Fruit fly (Drosophila melanogaster) whole organism, embryonic: ENCODE data around the gene CG4586.

Experiments
- Adf1 ChIP-seq: fragments of 200-800 bp; sonication (Bioruptor generic); IDR thresholded peaks from 2 replicates; pipeline ENCODE4 v1.3.6; 2022; ENCODE audit warnings: missing biosample characterization, missing genetic modification characterization
- Bteb2 ChIP-seq: fragments of 200-800 bp; sonication (Bioruptor generic); optimal IDR thresholded peaks from 2 replicates; lab custom pipeline; 2016; ENCODE audit warnings: missing biosample characterization, missing genetic modification characterization
- CG10147 ChIP-seq: fragments of 200-800 bp; sonication (Bioruptor generic); optimal IDR thresholded peaks from 2 replicates; lab custom pipeline; 2019; ENCODE audit warnings: missing biosample characterization, mild to moderate bottlenecking, missing genetic modification characterization, moderate library complexity
- CG10366 ChIP-seq: fragments of 200-800 bp; sonication (Bioruptor generic); IDR thresholded peaks from 2 replicates; pipeline ENCODE4 v1.3.6; 2022; ENCODE audit warnings: missing biosample characterization, missing genetic modification characterization
- CG11504 ChIP-seq: fragments of 200-800 bp; sonication (Bioruptor generic); optimal IDR thresholded peaks from 3 replicates; lab custom pipeline; 2019; ENCODE audit warnings: missing biosample characterization, mild to moderate bottlenecking, missing genetic modification characterization, moderate library complexity
- CG11560 ChIP-seq: fragments of 200-800 bp; sonication (Bioruptor generic); IDR thresholded peaks from 3 replicates; pipeline ENCODE4 v1.3.6; 2022; ENCODE audit warnings: missing biosample characterization, missing genetic modification characterization
- CG11696 ChIP-seq: fragments of 200-800 bp; sonication (Bioruptor generic); IDR thresholded peaks from 2 replicates; pipeline ENCODE4 v1.3.6; 2022; ENCODE audit warnings: missing biosample characterization, missing genetic modification characterization
- CG11723 ChIP-seq: fragments of 200-800 bp; sonication (Bioruptor generic); optimal IDR thresholded peaks from 2 replicates; lab custom pipeline; 2017; ENCODE audit warnings: missing biosample characterization, mild to moderate bottlenecking, missing genetic modification characterization
- CG12391 ChIP-seq: fragments of 200-800 bp; sonication (Bioruptor generic); optimal IDR thresholded peaks from 3 replicates; lab custom pipeline; 2018; ENCODE audit warnings: missing biosample characterization, mild to moderate bottlenecking, missing genetic modification characterization, moderate library complexity
- CG14441 ChIP-seq: fragments of 200-800 bp; sonication (Bioruptor generic); IDR thresholded peaks from 2 replicates; pipeline ENCODE4 v1.3.6; 2022; ENCODE audit warnings: missing biosample characterization, missing genetic modification characterization
- CG14710 ChIP-seq: fragments of 200-800 bp; sonication (Bioruptor generic); optimal IDR thresholded peaks from 3 replicates; lab custom pipeline; 2019; ENCODE audit warnings: missing biosample characterization, mild to moderate bottlenecking, missing genetic modification characterization, moderate library complexity
- CG14860 ChIP-seq: fragments of 200-800 bp; sonication (Bioruptor generic); IDR thresholded peaks from 3 replicates; pipeline ENCODE4 v1.3.6; 2022; ENCODE audit warnings: missing biosample characterization, missing genetic modification characterization; ENCODE audit not compliant: partially characterized antibody
- CG1602 ChIP-seq: fragments of 200-800 bp; sonication (Bioruptor generic); optimal IDR thresholded peaks from 3 replicates; lab custom pipeline; 2016; ENCODE audit warnings: missing biosample characterization, missing genetic modification characterization
- CG16779 ChIP-seq: fragments of 200-800 bp; sonication (Bioruptor generic); IDR thresholded peaks from 2 replicates; pipeline ENCODE4 v1.3.6; 2022; ENCODE audit warnings: missing biosample characterization, missing genetic modification characterization
- CG17359 ChIP-seq: fragments of 200-800 bp; sonication (Bioruptor generic); optimal IDR thresholded peaks from 3 replicates; lab custom pipeline; 2018; ENCODE audit warnings: missing biosample characterization, mild to moderate bottlenecking, missing genetic modification characterization, moderate library complexity
- CG17912 ChIP-seq: fragments of 200-800 bp; sonication (Bioruptor generic); optimal IDR thresholded peaks from 2 replicates; lab custom pipeline; 2018; ENCODE audit warnings: missing biosample characterization, mild to moderate bottlenecking, missing genetic modification characterization
- CG1792 ChIP-seq: fragments of 200-800 bp; sonication (Bioruptor generic); optimal IDR thresholded peaks from 2 replicates; lab custom pipeline; 2016; ENCODE audit warnings: missing biosample characterization, missing genetic modification characterization
- CG31388 ChIP-seq: fragments of 200-800 bp; sonication (Bioruptor generic); optimal IDR thresholded peaks from 2 replicates; lab custom pipeline; 2016; ENCODE audit warnings: missing biosample characterization, missing genetic modification characterization
- CG4328 ChIP-seq: fragments of 200-800 bp; sonication (Bioruptor generic); optimal IDR thresholded peaks from 3 replicates; lab custom pipeline; 2017; ENCODE audit warnings: missing biosample characterization, missing genetic modification reagents, missing genetic modification characterization
- CG4424 ChIP-seq: fragments of 200-800 bp; sonication (Bioruptor generic); optimal IDR thresholded peaks from 3 replicates; lab custom pipeline; 2016; ENCODE audit warnings: missing biosample characterization, missing genetic modification characterization
- CG5953 ChIP-seq: fragments of 200-800 bp; sonication (Bioruptor generic); IDR thresholded peaks from 2 replicates; pipeline ENCODE4 v1.3.6; 2022; ENCODE audit warnings: missing biosample characterization, missing genetic modification characterization
- CG6175 ChIP-seq: fragments of 200-800 bp; sonication (Bioruptor generic); IDR thresholded peaks from 3 replicates; pipeline ENCODE4 v1.3.6; 2022; ENCODE audit warnings: missing biosample characterization, missing genetic modification characterization
- CG6654 ChIP-seq: fragments of 200-800 bp; sonication (Bioruptor generic); optimal IDR thresholded peaks from 2 replicates; lab custom pipeline; 2017; ENCODE audit warnings: missing biosample characterization, mild to moderate bottlenecking, missing genetic modification characterization
- CG6765 ChIP-seq: fragments of 200-800 bp; sonication (Bioruptor generic); optimal IDR thresholded peaks from 3 replicates; lab custom pipeline; 2017; ENCODE audit warnings: missing biosample characterization, mild to moderate bottlenecking, missing genetic modification characterization
- CG6854 ChIP-seq: fragments of 200-800 bp; sonication (Bioruptor generic); optimal IDR thresholded peaks from 3 replicates; lab custom pipeline; 2017; ENCODE audit warnings: missing biosample characterization, mild to moderate bottlenecking, missing genetic modification characterization
- CG7357 ChIP-seq: fragments of 200-800 bp; sonication (Bioruptor generic); IDR thresholded peaks from 3 replicates; pipeline ENCODE4 v1.3.6; 2022; ENCODE audit warnings: missing biosample characterization, missing genetic modification characterization
- CkIIα-i1 ChIP-seq: fragments of 200-800 bp; sonication (Bioruptor generic); IDR thresholded peaks from 2 replicates; pipeline ENCODE4 v1.3.6; 2022; ENCODE audit warnings: missing biosample characterization, missing genetic modification characterization
- H15 ChIP-seq: fragments of 200-800 bp; sonication (Bioruptor generic); IDR thresholded peaks from 3 replicates; pipeline ENCODE4 v1.3.6; 2022; ENCODE audit warnings: missing biosample characterization, missing genetic modification characterization
- HmgZ ChIP-seq: fragments of 200-800 bp; sonication (Bioruptor generic); optimal IDR thresholded peaks from 2 replicates; lab custom pipeline; 2018; ENCODE audit warnings: missing biosample characterization, mild to moderate bottlenecking, missing genetic modification characterization
- Hr39 ChIP-seq: fragments of >200 bp; optimal IDR thresholded peaks from 2 replicates; lab custom pipeline; 2017
- Poxn ChIP-seq: fragments of 200-800 bp; sonication (Bioruptor generic); IDR thresholded peaks from 2 replicates; pipeline ENCODE4 v1.3.6; 2022; ENCODE audit warnings: missing biosample characterization, missing genetic modification characterization
- bcd ChIP-seq: fragments of 200-800 bp; sonication (Bioruptor generic); optimal IDR thresholded peaks from 2 replicates; lab custom pipeline; 2017; ENCODE audit warnings: missing biosample characterization, mild to moderate bottlenecking, missing genetic modification characterization
- br ChIP-seq: fragments of >200 bp; optimal IDR thresholded peaks from 2 replicates; lab custom pipeline; 2017
- cas ChIP-seq: fragments of 200-800 bp; sonication (Bioruptor generic); IDR thresholded peaks from 2 replicates; pipeline ENCODE4 v1.3.6; 2022; ENCODE audit warnings: missing biosample characterization, missing genetic modification characterization
- chm ChIP-seq: fragments of 200-800 bp; sonication (Bioruptor generic); IDR thresholded peaks from 2 replicates; pipeline ENCODE4 v1.3.6; 2022; ENCODE audit warnings: missing biosample characterization, missing genetic modification characterization
- eve ChIP-seq, 2 experiments: fragments of >200 bp; optimal IDR thresholded peaks; 2 replicates each; lab custom pipeline; 2017; ENCODE audit warnings: missing biosample characterization in 2 of 2, missing genetic modification characterization in 2 of 2
- eyg ChIP-seq: fragments of 200-800 bp; sonication (Bioruptor generic); optimal IDR thresholded peaks from 3 replicates; lab custom pipeline; 2016; ENCODE audit warnings: missing biosample characterization, missing genetic modification characterization
- hb ChIP-seq: fragments of 200-800 bp; sonication (Bioruptor generic); IDR thresholded peaks from 3 replicates; pipeline ENCODE4 v1.3.6; 2022; ENCODE audit warnings: missing biosample characterization, missing genetic modification characterization; ENCODE audit not compliant: partially characterized antibody
- hkb ChIP-seq, 2 experiments: fragments of 200-800 bp in 1 of 2; fragments of >200 bp in 1 of 2; sonication (Bioruptor generic) in 1 of 2; IDR thresholded peaks in 1 of 2; optimal IDR thresholded peaks in 1 of 2; 2 replicates each; pipeline versions ENCODE4 v1.3.6 to Lab custom; 2017 to 2022; ENCODE audit warnings: missing biosample characterization in 1 of 2, missing genetic modification characterization in 1 of 2
- ind ChIP-seq: fragments of 200-800 bp; sonication (Bioruptor generic); optimal IDR thresholded peaks from 3 replicates; lab custom pipeline; 2016; ENCODE audit warnings: missing biosample characterization, missing genetic modification characterization
- nmo ChIP-seq: fragments of 200-800 bp; sonication (Bioruptor generic); optimal IDR thresholded peaks from 2 replicates; lab custom pipeline; 2018; ENCODE audit warnings: missing biosample characterization, mild to moderate bottlenecking, missing genetic modification characterization, moderate library complexity
- org-1 ChIP-seq: fragments of 200-800 bp; sonication (Bioruptor generic); optimal IDR thresholded peaks from 2 replicates; lab custom pipeline; 2017; ENCODE audit warnings: missing biosample characterization, missing genetic modification characterization
- otp ChIP-seq: fragments of 200-800 bp; sonication (Bioruptor generic); IDR thresholded peaks from 3 replicates; pipeline ENCODE4, ENCODE4 v1.3.6; 2022; ENCODE audit warnings: missing biosample characterization, missing genetic modification characterization
- pnt ChIP-seq: fragments of 200-800 bp; sonication (Bioruptor generic); optimal IDR thresholded peaks from 3 replicates; lab custom pipeline; 2016; ENCODE audit warnings: missing biosample characterization, missing genetic modification characterization
- salm ChIP-seq: fragments of 200-800 bp; sonication (Bioruptor generic); optimal IDR thresholded peaks from 2 replicates; lab custom pipeline; 2018; ENCODE audit warnings: missing biosample characterization, mild to moderate bottlenecking, missing genetic modification characterization
- sqz ChIP-seq: fragments of 200-800 bp; sonication (Bioruptor generic); optimal IDR thresholded peaks from 3 replicates; lab custom pipeline; 2018; ENCODE audit warnings: missing biosample characterization, mild to moderate bottlenecking, missing genetic modification characterization
- tgo ChIP-seq: fragments of 200-800 bp; sonication (Bioruptor generic); IDR thresholded peaks from 3 replicates; pipeline ENCODE4 v1.3.6; 2022; ENCODE audit warnings: missing biosample characterization, missing genetic modification characterization
- usp ChIP-seq: fragments of >200 bp; optimal IDR thresholded peaks from 2 replicates; lab custom pipeline; 2017; ENCODE audit warnings: missing biosample characterization, missing genetic modification characterization
- wor ChIP-seq: fragments of 200-800 bp; sonication (Bioruptor generic); IDR thresholded peaks from 2 replicates; pipeline ENCODE4 v1.3.6; 2022; ENCODE audit warnings: missing biosample characterization, missing genetic modification characterization
- zen ChIP-seq: fragments of 200-800 bp; sonication (Bioruptor generic); optimal IDR thresholded peaks from 3 replicates; lab custom pipeline; 2018; ENCODE audit warnings: missing biosample characterization, mild to moderate bottlenecking, missing genetic modification characterization, moderate library complexity

Gene CG4586

DNA sequence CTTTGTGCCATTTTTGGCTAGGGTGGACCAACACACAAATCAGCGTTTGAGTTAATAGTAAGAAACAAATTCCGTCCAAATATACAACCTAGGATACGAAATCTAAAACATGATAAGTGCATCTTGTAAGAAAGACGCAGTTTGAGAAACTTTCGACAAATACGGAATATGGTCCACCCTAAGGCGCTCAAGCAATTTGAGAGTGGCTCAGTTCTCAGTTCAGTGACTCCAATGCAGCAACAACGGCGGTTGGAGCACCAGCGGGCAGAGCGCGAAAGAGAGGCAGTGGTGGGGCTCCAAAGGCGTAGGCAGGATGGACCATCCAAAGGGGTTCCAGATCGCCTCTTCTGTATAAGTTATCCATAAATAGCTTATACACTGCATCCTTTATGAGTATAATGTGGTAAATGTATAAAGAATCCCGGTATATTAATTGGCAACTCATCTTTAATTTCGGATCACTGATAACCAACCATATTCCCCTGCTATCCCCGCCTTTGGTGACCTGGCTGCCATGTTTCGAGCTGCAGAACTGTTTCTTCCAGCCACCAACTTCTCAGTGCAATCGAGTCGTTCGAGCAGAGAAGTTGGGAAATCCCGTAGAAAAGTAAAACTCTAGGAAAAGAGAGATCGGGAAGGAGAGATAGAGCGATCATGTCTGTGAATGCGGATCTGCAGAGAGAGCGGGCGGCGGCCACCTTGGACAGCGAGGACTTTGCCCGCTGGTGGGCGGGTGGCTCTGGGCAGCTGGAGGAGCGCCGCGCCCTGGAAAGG is at the start of gene CG4586 (continued):
- peak; percentile 98 for TF ChIP-seq CG6854 (GFP tag; lab: Kevin White, UChicago)
- TF ChIP-seq wor (GFP tag; lab: Robert Waterston, UW) = peak; percentile 84
- TF ChIP-seq Adf1 = peak; percentile 64
- peak; percentile 97 for TF ChIP-seq HmgZ (tag; lab: Kevin White, UChicago)
- TF ChIP-seq CG11723 (GFP tag; lab: Kevin White, UChicago) = peak; percentile 93
- TF ChIP-seq CG1792 (GFP tag; lab: Kevin White, UChicago) = peak; percentile 92
- TF ChIP-seq eve (GFP tag; optimal IDR thresholded peaks at IDR 0.05; lab: Kevin White, UChicago) = no peak
- TF ChIP-seq salm = peak; percentile 95
- TF ChIP-seq cas (GFP tag; lab: Robert Waterston, UW) = peak; percentile 89
- TF ChIP-seq CG16779 (GFP tag; lab: Robert Waterston, UW) = peak; percentile 94
- TF ChIP-seq chm (GFP tag; lab: Robert Waterston, UW) = peak; percentile 97
- peak; percentile 94 for TF ChIP-seq CG5953 (GFP tag; lab: Robert Waterston, UW)
- TF ChIP-seq Bteb2 (GFP tag; lab: Kevin White, UChicago) = peak; percentile 96
- TF ChIP-seq tgo = peak; percentile 88
- TF ChIP-seq otp (GFP tag; lab: Robert Waterston, UW) = peak; percentile 96
- peak; percentile 85 for TF ChIP-seq sqz (GFP tag; lab: Kevin White, UChicago)
- TF ChIP-seq zen (tag; lab: Kevin White, UChicago) = peak; percentile 81
- TF ChIP-seq CG17912 (GFP tag; lab: Kevin White, UChicago) = peak; percentile 80
- peak; percentile 81 for TF ChIP-seq CG7357 (GFP tag; lab: Robert Waterston, UW)
- peak; percentile 94 for TF ChIP-seq CG14441 (GFP tag; lab: Robert Waterston, UW)
- TF ChIP-seq br (lab: Kevin White, UChicago) = no peak
- TF ChIP-seq CG12391 (tag; lab: Kevin White, UChicago) = peak; percentile 95
- peak; percentile 97 for TF ChIP-seq CG6765 (GFP tag; lab: Kevin White, UChicago)
- peak; percentile 53; the same call in 1 of the 3 replicates for TF ChIP-seq CG11560 (tag; lab: Robert Waterston, UW)
- TF ChIP-seq pnt (GFP tag; lab: Kevin White, UChicago) = peak; percentile 85
- TF ChIP-seq CG10147 (GFP tag; lab: Kevin White, UChicago) = peak; percentile 96
- peak; percentile 89 for TF ChIP-seq nmo (GFP tag; lab: Kevin White, UChicago)
- TF ChIP-seq hb (GFP tag; lab: Robert Waterston, UW) = no peak
- peak; percentile 78; the same call in 1 of the 3 replicates for TF ChIP-seq CG6175 (GFP tag; lab: Robert Waterston, UW)
- peak; percentile 74 for TF ChIP-seq CG31388 (GFP tag; lab: Kevin White, UChicago)
- peak; percentile 85 for TF ChIP-seq CG4328 (GFP tag; lab: Kevin White, UChicago)
- TF ChIP-seq CG1602 (GFP tag; lab: Kevin White, UChicago) = peak; percentile 86
- TF ChIP-seq CG14710 (tag; lab: Kevin White, UChicago) = peak; percentile 83
- no peak for TF ChIP-seq usp (GFP tag; lab: Kevin White, UChicago)
- peak; percentile 95 for TF ChIP-seq ind (GFP tag; lab: Kevin White, UChicago)
- peak; percentile 64; the same call in 1 of the 2 replicates for TF ChIP-seq CkIIα-i1 (GFP tag; lab: Robert Waterston, UW)
- TF ChIP-seq eyg (GFP tag; lab: Kevin White, UChicago) = peak; percentile 95
- TF ChIP-seq CG10366 (GFP tag; lab: Robert Waterston, UW) = peak; percentile 92
- TF ChIP-seq bcd (GFP tag; lab: Kevin White, UChicago) = peak; percentile 94
- peak; percentile 93 for TF ChIP-seq CG11504 (tag; lab: Kevin White, UChicago)
- peak; percentile 93 for TF ChIP-seq CG11696
- TF ChIP-seq Poxn (GFP tag; lab: Robert Waterston, UW) = peak; percentile 69
- peak; percentile 93 for TF ChIP-seq CG4424 (GFP tag; lab: Kevin White, UChicago)
- no peak for TF ChIP-seq hkb (optimal IDR thresholded peaks at IDR 0.05; lab: Kevin White, UChicago)
- peak; percentile 99 for TF ChIP-seq hkb (GFP tag; IDR thresholded peaks at IDR 0.05; lab: Robert Waterston, UW)
- TF ChIP-seq H15 = peak; percentile 85
- TF ChIP-seq Hr39 (lab: Kevin White, UChicago) = no peak
- peak; percentile 97 for TF ChIP-seq CG17359
- peak; percentile 84 for TF ChIP-seq CG6654 (GFP tag; lab: Kevin White, UChicago)
- TF ChIP-seq CG14860 (GFP tag; lab: Robert Waterston, UW) = no peak
- TF ChIP-seq org-1 (GFP tag; lab: Kevin White, UChicago) = peak; percentile 94
